Worm (Caenorhabditis elegans) whole organism, L1 larva: ENCODE measurements around the gene chil-3.
"Not testable (repeated sequence)": the region's sequence is repeated elsewhere in the genome, so short reads cannot be mapped to it uniquely, and the experiment has no call there.

Experiments
- C16A3.4 ChIP-seq: fragments of 150-350 bp; optimal IDR thresholded peaks from 2 replicates; lab custom pipeline; 2014; ENCODE audit warnings: missing biosample characterization, missing genetic modification characterization
- alr-1 ChIP-seq: fragments of 200-800 bp; sonication (Bioruptor generic); optimal IDR thresholded peaks from 2 replicates; lab custom pipeline; 2018; ENCODE audit warnings: borderline replicate concordance, mild to moderate bottlenecking, missing genetic modification characterization, missing compliant biosample characterization
- ceh-63 ChIP-seq: fragments of 200-800 bp; sonication (Bioruptor generic); optimal IDR thresholded peaks from 2 replicates; lab custom pipeline; 2018; ENCODE audit warnings: mild to moderate bottlenecking, missing genetic modification characterization, missing compliant biosample characterization
- ceh-88 ChIP-seq: fragments of 200-800 bp; sonication (Bioruptor generic); IDR thresholded peaks from 2 replicates; pipeline ENCODE4 v1.3.6; 2022; ENCODE audit warnings: missing genetic modification characterization, missing compliant biosample characterization
- efl-1 ChIP-seq, 4 experiments: fragments of 150-350 bp; optimal IDR thresholded peaks in 3 of 4; peaks in 1 of 4; 1 replicate in 1 of 4; 2 replicates in 3 of 4; lab custom pipeline; 2014; ENCODE audit warnings: missing biosample characterization in 2 of 4, missing genetic modification characterization in 2 of 4, missing genetic modification reagents in 2 of 4
- egl-13 ChIP-seq: sonication (generic microtip); optimal IDR thresholded peaks from 2 replicates; lab custom pipeline; 2016; ENCODE audit warnings: missing genotype, missing genetic modification reagents, missing genetic modification characterization, missing compliant biosample characterization
- elt-3 ChIP-seq, 6 experiments: fragments of 150-350 bp in 1 of 6; sonication (generic microtip); optimal IDR thresholded peaks; 2 replicates each; lab custom pipeline; 2017 to 2018; ENCODE audit warnings: missing biosample characterization in 6 of 6, missing genetic modification characterization in 6 of 6, inconsistent platforms in 1 of 6
- ets-5 ChIP-seq: fragments of 200-800 bp; sonication (Bioruptor generic); IDR thresholded peaks from 2 replicates; pipeline ENCODE4 v1.3.6; 2022; ENCODE audit warnings: missing genetic modification characterization, missing compliant biosample characterization
- fkh-10 ChIP-seq: sonication (generic microtip); optimal IDR thresholded peaks from 2 replicates; lab custom pipeline; 2017; ENCODE audit warnings: missing biosample characterization, missing genetic modification reagents, missing genetic modification characterization
- fkh-4 ChIP-seq: sonication (generic microtip); optimal IDR thresholded peaks from 2 replicates; lab custom pipeline; 2016; ENCODE audit warnings: missing compliant biosample characterization, missing genetic modification characterization, borderline replicate concordance
- fos-1 ChIP-seq: fragments of 150-350 bp; optimal IDR thresholded peaks from 2 replicates; lab custom pipeline; 2014; ENCODE audit warnings: missing biosample characterization, missing genetic modification characterization
- hlh-17 ChIP-seq: fragments of 200-800 bp; sonication (Bioruptor generic); optimal IDR thresholded peaks from 2 replicates; lab custom pipeline; 2018; ENCODE audit warnings: missing genetic modification characterization, mild to moderate bottlenecking, missing compliant biosample characterization, moderate library complexity, borderline replicate concordance
- lin-15B ChIP-seq: fragments of 150-350 bp; sonication (generic microtip); optimal IDR thresholded peaks from 3 replicates; lab custom pipeline; 2014; ENCODE audit warnings: missing biosample characterization, missing genetic modification characterization
- lin-35 ChIP-seq, 2 experiments: fragments of 150-350 bp; optimal IDR thresholded peaks; 2 replicates each; lab custom pipeline; 2014; ENCODE audit warnings: missing biosample characterization in 2 of 2, missing genetic modification characterization in 2 of 2, missing genetic modification reagents in 2 of 2
- lsy-2 ChIP-seq, 2 experiments: fragments of 150-350 bp; optimal IDR thresholded peaks; 2 replicates each; lab custom pipeline; 2014; ENCODE audit warnings: missing biosample characterization in 2 of 2, missing genetic modification characterization in 2 of 2
- mab-9 ChIP-seq: fragments of 200-800 bp; sonication (Bioruptor generic); IDR thresholded peaks from 2 replicates; pipeline ENCODE4 v1.3.6; 2022; ENCODE audit warnings: missing genetic modification reagents, missing genetic modification characterization, missing compliant biosample characterization
- mdl-1 ChIP-seq, 2 experiments: fragments of 150-350 bp; optimal IDR thresholded peaks; 2 replicates each; lab custom pipeline; 2014 to 2017; ENCODE audit warnings: missing biosample characterization in 2 of 2, missing genetic modification characterization in 2 of 2, inconsistent platforms in 1 of 2
- mef-2 ChIP-seq: fragments of 150-350 bp; optimal IDR thresholded peaks from 2 replicates; lab custom pipeline; 2014; ENCODE audit warnings: missing biosample characterization, missing genetic modification characterization
- nhr-11 ChIP-seq: fragments of 150-350 bp; optimal IDR thresholded peaks from 2 replicates; lab custom pipeline; 2014; ENCODE audit warnings: missing biosample characterization, missing genetic modification characterization
- nhr-28 ChIP-seq: fragments of 150-350 bp; optimal IDR thresholded peaks from 2 replicates; lab custom pipeline; 2014; ENCODE audit warnings: missing biosample characterization, missing genetic modification characterization
- nhr-71 ChIP-seq: sonication (generic microtip); optimal IDR thresholded peaks from 2 replicates; lab custom pipeline; 2016; ENCODE audit warnings: mild to moderate bottlenecking, missing genetic modification characterization, moderate library complexity, missing compliant biosample characterization
- nhr-77 ChIP-seq: fragments of 150-350 bp; optimal IDR thresholded peaks from 2 replicates; lab custom pipeline; 2014; ENCODE audit warnings: missing biosample characterization, missing genetic modification characterization
- nhr-90 ChIP-seq: sonication (generic microtip); optimal IDR thresholded peaks from 2 replicates; lab custom pipeline; 2016; ENCODE audit warnings: mild to moderate bottlenecking, missing genetic modification characterization, missing compliant biosample characterization; ENCODE audit not compliant: poor library complexity
- pag-3 ChIP-seq: sonication (generic microtip); optimal IDR thresholded peaks from 2 replicates; lab custom pipeline; 2017; ENCODE audit warnings: missing genetic modification characterization, mild to moderate bottlenecking, missing compliant biosample characterization, antibody characterized with exemption, borderline replicate concordance; ENCODE audit not compliant: insufficient read depth
- pqm-1 ChIP-seq: sonication (generic microtip); optimal IDR thresholded peaks from 3 replicates; lab custom pipeline; 2017; ENCODE audit warnings: missing biosample characterization, missing genetic modification characterization
- rnt-1 ChIP-seq: sonication (generic microtip); optimal IDR thresholded peaks from 2 replicates; lab custom pipeline; 2016; ENCODE audit warnings: mild to moderate bottlenecking, missing genetic modification characterization, moderate library complexity, missing compliant biosample characterization
- sox-4 ChIP-seq: sonication (generic microtip); optimal IDR thresholded peaks from 2 replicates; lab custom pipeline; 2016; ENCODE audit warnings: missing genetic modification characterization, missing compliant biosample characterization
- sptf-1 ChIP-seq: fragments of 150-350 bp; optimal IDR thresholded peaks from 2 replicates; lab custom pipeline; 2014; ENCODE audit warnings: missing biosample characterization, missing genetic modification characterization
- sup-37 ChIP-seq: fragments of 200-800 bp; sonication (Bioruptor generic); optimal IDR thresholded peaks from 2 replicates; lab custom pipeline; 2018; ENCODE audit warnings: mild to moderate bottlenecking, missing genetic modification characterization, missing compliant biosample characterization
- vab-15 ChIP-seq: sonication (generic microtip); optimal IDR thresholded peaks from 2 replicates; lab custom pipeline; 2017; ENCODE audit warnings: missing genotype, mild to moderate bottlenecking, missing genetic modification characterization, missing compliant biosample characterization
- zag-1 ChIP-seq: fragments of 150-350 bp; optimal IDR thresholded peaks from 2 replicates; lab custom pipeline; 2014; ENCODE audit warnings: missing biosample characterization, missing genetic modification characterization
- zip-4 ChIP-seq: fragments of 200-800 bp; sonication (Bioruptor generic); optimal IDR thresholded peaks from 2 replicates; lab custom pipeline; 2018; ENCODE audit warnings: mild to moderate bottlenecking, missing genetic modification characterization, moderate library complexity, missing compliant biosample characterization
- ztf-11 ChIP-seq, 2 experiments: sonication (generic microtip); optimal IDR thresholded peaks; 2 replicates each; lab custom pipeline; 2016 to 2017; ENCODE audit warnings: missing genetic modification characterization in 2 of 2, missing biosample characterization in 1 of 2, missing compliant biosample characterization in 1 of 2

Gene chil-3

ce11 chrII:9868698-9869097 is 7.4 kb upstream of the chil-3 start, which contains the start of gene old-1:
TSS of gene old-1 (minus strand) at chrII:9868747.
- no peak for TF ChIP-seq nhr-28 (tag; lab: Kevin White, UChicago)
- no peak for TF ChIP-seq efl-1 (optimal IDR thresholded peaks at IDR 0.05; lab: Kevin White, UChicago)
- peak in 1 of 2 experiments; percentile 86 for TF ChIP-seq efl-1 (GFP tag; optimal IDR thresholded peaks at IDR 0.05 in 1 of 2; lab: Kevin White, UChicago)
- TF ChIP-seq, all 84 proteins: peak for 1

- no peak for TF ChIP-seq mab-9 (GFP tag; lab: Robert Waterston, UW)
- no peak for TF ChIP-seq pqm-1
- TF ChIP-seq nhr-71 (tag; lab: Kevin White, UChicago), result no peak
- TF ChIP-seq rnt-1 (tag; lab: Kevin White, UChicago), result no peak
- TF ChIP-seq ceh-88 (GFP tag; lab: Robert Waterston, UW), result no peak
- no peak for TF ChIP-seq elt-3 (tag; optimal IDR thresholded peaks at IDR 0.05; lab: Kevin White, UChicago)
- no peak for TF ChIP-seq lsy-2 (tag; optimal IDR thresholded peaks at IDR 0.05; lab: Kevin White, UChicago)
- no peak for TF ChIP-seq ceh-63 (GFP tag; lab: Kevin White, UChicago)
- no peak for TF ChIP-seq fkh-10 (GFP tag; lab: Kevin White, UChicago)
- TF ChIP-seq ztf-11 (tag; optimal IDR thresholded peaks at IDR 0.05; lab: Kevin White, UChicago), result no peak
- TF ChIP-seq zag-1 (tag; lab: Kevin White, UChicago), result no peak
- no peak for TF ChIP-seq hlh-17
- TF ChIP-seq alr-1 (tag; lab: Kevin White, UChicago), result no peak
- TF ChIP-seq nhr-77 (tag; lab: Kevin White, UChicago), result no peak
- TF ChIP-seq fos-1 (tag; lab: Kevin White, UChicago), result no peak
- TF ChIP-seq sup-37 (GFP tag; lab: Kevin White, UChicago), result no peak
- no peak for TF ChIP-seq ets-5 (GFP tag; lab: Robert Waterston, UW)
- no peak for TF ChIP-seq nhr-90 (tag; lab: Kevin White, UChicago)
Observed at ce11 chrII:9868207-9868606, 6.9 kb upstream of the chil-3 start.

- not testable (repeated sequence) for TF ChIP-seq sptf-1, fkh-4, mef-2 (tag; lab: Kevin White, UChicago)
Observed at ce11 chrII:9866378-9866777, 5.1 kb upstream of the chil-3 start, which contains the start of gene chil-1. TSS of gene chil-1 (minus strand) at chrII:9866478.

- TF ChIP-seq nhr-28 (tag; lab: Kevin White, UChicago), result no peak
- TF ChIP-seq C16A3.4, result no peak
- TF ChIP-seq egl-13, result no peak
- TF ChIP-seq ztf-11 (tag; optimal IDR thresholded peaks at IDR 0.05; lab: Kevin White, UChicago), result no peak
- no peak for TF ChIP-seq alr-1 (tag; lab: Kevin White, UChicago)
- no peak for TF ChIP-seq lin-15B (tag; lab: Kevin White, UChicago)
- TF ChIP-seq efl-1 (optimal IDR thresholded peaks at IDR 0.05; lab: Kevin White, UChicago), result no peak
- TF ChIP-seq efl-1 (GFP tag; optimal IDR thresholded peaks at IDR 0.05 in 1 of 2; lab: Kevin White, UChicago), result no peak
- TF ChIP-seq lin-35 (GFP tag; optimal IDR thresholded peaks at IDR 0.05; lab: Kevin White, UChicago), result no peak
- TF ChIP-seq, all 84 proteins: peak for 0
Observed at ce11 chrII:9862147-9862546, 853 bp upstream of the chil-3 start, which contains the start of gene C08H9.18. TSS of gene C08H9.18 (minus strand) at chrII:9862247.

ce11 chrII:9859575-9859974 is 1.7 kb downstream of the chil-3 start, which contains the start of gene chil-5:
TSS of gene chil-5 (minus strand) at chrII:9859675.
- no peak for TF ChIP-seq fos-1 (tag; lab: Kevin White, UChicago)
- no peak for TF ChIP-seq mab-9 (GFP tag; lab: Robert Waterston, UW)
- TF ChIP-seq sox-4 (tag; lab: Kevin White, UChicago), result no peak
- no peak for TF ChIP-seq nhr-11
- no peak for TF ChIP-seq zip-4 (GFP tag; lab: Kevin White, UChicago)
- no peak for TF ChIP-seq pag-3 (tag; lab: Kevin White, UChicago)
- TF ChIP-seq sptf-1 (tag; lab: Kevin White, UChicago), result no peak
- no peak for TF ChIP-seq mdl-1 (tag; optimal IDR thresholded peaks at IDR 0.05; lab: Kevin White, UChicago)
- no peak for TF ChIP-seq lin-15B (tag; lab: Kevin White, UChicago)
- TF ChIP-seq zag-1 (tag; lab: Kevin White, UChicago), result no peak
- no peak for TF ChIP-seq vab-15 (tag; lab: Kevin White, UChicago)
